Fruit fly (Drosophila melanogaster) whole organism, embryonic: ENCODE measurements around the gene CG42305.

Source experiments
- CG10209 ChIP-seq: fragments of 200-800 bp; sonication (Bioruptor generic); optimal IDR thresholded peaks from 3 replicates; lab custom pipeline; 2017; ENCODE audit warnings: missing biosample characterization, mild to moderate bottlenecking, missing genetic modification characterization, missing genetic modification reagents
- CG11085 ChIP-seq: fragments of 200-800 bp; sonication (Bioruptor generic); IDR thresholded peaks from 2 replicates; pipeline ENCODE4 v1.3.6; 2022; ENCODE audit warnings: missing biosample characterization, missing genetic modification characterization
- CG13287 ChIP-seq: fragments of 200-800 bp; sonication (Bioruptor generic); IDR thresholded peaks from 2 replicates; pipeline ENCODE4 v1.3.6; 2022; ENCODE audit warnings: missing biosample characterization, missing genetic modification characterization; ENCODE audit not compliant: partially characterized antibody
- CG14441 ChIP-seq: fragments of 200-800 bp; sonication (Bioruptor generic); IDR thresholded peaks from 2 replicates; pipeline ENCODE4 v1.3.6; 2022; ENCODE audit warnings: missing biosample characterization, missing genetic modification characterization
- CG15073 ChIP-seq: fragments of 200-800 bp; sonication (Bioruptor generic); optimal IDR thresholded peaks from 2 replicates; lab custom pipeline; 2016; ENCODE audit warnings: missing biosample characterization, missing genetic modification characterization
- CG17802 ChIP-seq: fragments of 200-800 bp; sonication (Bioruptor generic); optimal IDR thresholded peaks from 2 replicates; lab custom pipeline; 2018; ENCODE audit warnings: missing biosample characterization, mild to moderate bottlenecking, missing genetic modification characterization, moderate library complexity
- CG2678 ChIP-seq: fragments of 200-800 bp; sonication (Bioruptor generic); optimal IDR thresholded peaks from 3 replicates; lab custom pipeline; 2019; ENCODE audit warnings: missing biosample characterization, mild to moderate bottlenecking, missing genetic modification characterization, moderate library complexity
- CG31365 ChIP-seq: fragments of 200-800 bp; sonication (Bioruptor generic); optimal IDR thresholded peaks from 2 replicates; lab custom pipeline; 2018; ENCODE audit warnings: missing biosample characterization, mild to moderate bottlenecking, missing genetic modification characterization
- CG4424 ChIP-seq: fragments of 200-800 bp; sonication (Bioruptor generic); optimal IDR thresholded peaks from 3 replicates; lab custom pipeline; 2016; ENCODE audit warnings: missing biosample characterization, missing genetic modification characterization
- CG5953 ChIP-seq: fragments of 200-800 bp; sonication (Bioruptor generic); IDR thresholded peaks from 2 replicates; pipeline ENCODE4 v1.3.6; 2022; ENCODE audit warnings: missing biosample characterization, missing genetic modification characterization
- CG6683 ChIP-seq: fragments of 200-800 bp; sonication (Bioruptor generic); optimal IDR thresholded peaks from 2 replicates; lab custom pipeline; 2017; ENCODE audit warnings: missing biosample characterization, mild to moderate bottlenecking, missing genetic modification characterization, missing genetic modification reagents
- CG6689 ChIP-seq: fragments of 200-800 bp; sonication (Bioruptor generic); IDR thresholded peaks from 2 replicates; pipeline ENCODE4 v1.3.6; 2022; ENCODE audit warnings: missing biosample characterization, missing genetic modification characterization
- CG7357 ChIP-seq: fragments of 200-800 bp; sonication (Bioruptor generic); IDR thresholded peaks from 3 replicates; pipeline ENCODE4 v1.3.6; 2022; ENCODE audit warnings: missing biosample characterization, missing genetic modification characterization
- CG8290 ChIP-seq, 3 experiments: fragments of 200-800 bp; sonication (Bioruptor generic); optimal IDR thresholded peaks; 2 replicates each; lab custom pipeline; 2016 to 2019; ENCODE audit warnings: missing biosample characterization in 3 of 3, missing genetic modification characterization in 3 of 3, mild to moderate bottlenecking in 2 of 3, moderate library complexity in 1 of 3
- CG8478 ChIP-seq: fragments of >200 bp; optimal IDR thresholded peaks from 2 replicates; lab custom pipeline; 2018
- CG9727 ChIP-seq: fragments of 200-800 bp; sonication (Bioruptor generic); optimal IDR thresholded peaks from 3 replicates; lab custom pipeline; 2017; ENCODE audit warnings: missing biosample characterization, mild to moderate bottlenecking, missing genetic modification characterization
- CG9797 ChIP-seq: fragments of 200-800 bp; sonication (Bioruptor generic); optimal IDR thresholded peaks from 3 replicates; lab custom pipeline; 2018; ENCODE audit warnings: missing biosample characterization, mild to moderate bottlenecking, missing genetic modification characterization
- CrebB ChIP-seq: fragments of 200-800 bp; sonication (Bioruptor generic); optimal IDR thresholded peaks from 3 replicates; lab custom pipeline; 2018; ENCODE audit warnings: missing biosample characterization, mild to moderate bottlenecking, missing genetic modification characterization
- ERR ChIP-seq: fragments of 200-800 bp; sonication (Bioruptor generic); optimal IDR thresholded peaks from 2 replicates; lab custom pipeline; 2016; ENCODE audit warnings: missing biosample characterization, missing genetic modification characterization
- Eip74EF ChIP-seq, 2 experiments: fragments of 200-800 bp in 1 of 2; fragments of >200 bp in 1 of 2; sonication (Bioruptor generic) in 1 of 2; optimal IDR thresholded peaks; 2 replicates each; lab custom pipeline; 2017 to 2019; ENCODE audit warnings: missing biosample characterization in 2 of 2, missing genetic modification characterization in 2 of 2, mild to moderate bottlenecking in 1 of 2, moderate library complexity in 1 of 2
- Fer1 ChIP-seq: fragments of 200-800 bp; sonication (Bioruptor generic); optimal IDR thresholded peaks from 2 replicates; lab custom pipeline; 2017; ENCODE audit warnings: missing biosample characterization, mild to moderate bottlenecking, missing genetic modification characterization
- GATAe ChIP-seq: fragments of 200-800 bp; sonication (Bioruptor generic); conservative IDR thresholded peaks from 2 replicates; pipeline ENCODE4 v1.3.6; 2022; ENCODE audit warnings: missing biosample characterization, missing genetic modification characterization
- Hmx ChIP-seq: fragments of 200-800 bp; sonication (Bioruptor generic); optimal IDR thresholded peaks from 2 replicates; lab custom pipeline; 2016; ENCODE audit warnings: missing biosample characterization, missing genetic modification characterization
- Meics ChIP-seq: fragments of 200-800 bp; sonication (Bioruptor generic); optimal IDR thresholded peaks from 2 replicates; lab custom pipeline; 2017; ENCODE audit warnings: missing biosample characterization, mild to moderate bottlenecking, missing genetic modification characterization
- NC2α ChIP-seq: fragments of 200-800 bp; sonication (Bioruptor generic); optimal IDR thresholded peaks from 2 replicates; lab custom pipeline; 2016; ENCODE audit warnings: missing biosample characterization, missing genetic modification characterization
- Neu2 ChIP-seq: fragments of 200-800 bp; sonication (Bioruptor generic); optimal IDR thresholded peaks from 3 replicates; lab custom pipeline; 2016; ENCODE audit warnings: missing biosample characterization, missing genetic modification characterization, borderline replicate concordance
- Nf-YA ChIP-seq: fragments of 200-800 bp; sonication (Bioruptor generic); IDR thresholded peaks from 2 replicates; pipeline ENCODE4 v1.3.6; 2022; ENCODE audit warnings: missing biosample characterization, missing genetic modification characterization
- Oli ChIP-seq: fragments of 200-800 bp; sonication (Bioruptor generic); optimal IDR thresholded peaks from 2 replicates; lab custom pipeline; 2018; ENCODE audit warnings: missing biosample characterization, mild to moderate bottlenecking, missing genetic modification characterization, moderate library complexity
- Tbp ChIP-seq: fragments of >200 bp; optimal IDR thresholded peaks from 2 replicates; lab custom pipeline; 2018; ENCODE audit warnings: missing biosample characterization, missing genetic modification characterization
- ato ChIP-seq: fragments of 200-800 bp; sonication (Bioruptor generic); IDR thresholded peaks from 2 replicates; pipeline ENCODE4 v1.3.6; 2022; ENCODE audit warnings: missing biosample characterization, missing genetic modification characterization; ENCODE audit not compliant: partially characterized antibody
- caup ChIP-seq: fragments of 200-800 bp; sonication (Bioruptor generic); optimal IDR thresholded peaks from 3 replicates; lab custom pipeline; 2017; ENCODE audit warnings: missing biosample characterization, mild to moderate bottlenecking, missing genetic modification characterization, moderate library complexity; ENCODE audit not compliant: severe bottlenecking
- cg ChIP-seq: fragments of 200-800 bp; sonication (Bioruptor generic); optimal IDR thresholded peaks from 3 replicates; lab custom pipeline; 2019; ENCODE audit warnings: missing biosample characterization, mild to moderate bottlenecking, missing genetic modification characterization, moderate library complexity
- chinmo ChIP-seq: fragments of 200-800 bp; sonication (Bioruptor generic); IDR thresholded peaks from 4 replicates; pipeline ENCODE4 v1.3.6; 2022; ENCODE audit warnings: missing biosample characterization, missing genetic modification characterization; ENCODE audit not compliant: partially characterized antibody
- chn ChIP-seq: fragments of 200-800 bp; sonication (Bioruptor generic); optimal IDR thresholded peaks from 2 replicates; lab custom pipeline; 2016; ENCODE audit warnings: missing biosample characterization, missing genetic modification characterization
- crc ChIP-seq: fragments of 200-800 bp; sonication (Bioruptor generic); optimal IDR thresholded peaks from 2 replicates; lab custom pipeline; 2016; ENCODE audit warnings: missing biosample characterization, missing genetic modification characterization
- croc ChIP-seq: fragments of 200-800 bp; sonication (Bioruptor generic); conservative IDR thresholded peaks from 3 replicates; pipeline ENCODE4 v1.3.6; 2022; ENCODE audit warnings: missing biosample characterization, missing genetic modification characterization
- crp ChIP-seq, 2 experiments: fragments of 200-800 bp; sonication (Bioruptor generic); optimal IDR thresholded peaks; 2 replicates in 1 of 2; 3 replicates in 1 of 2; lab custom pipeline; 2017; ENCODE audit warnings: missing biosample characterization in 2 of 2, missing genetic modification characterization in 2 of 2, mild to moderate bottlenecking in 1 of 2, moderate library complexity in 1 of 2
- dpn ChIP-seq, 2 experiments: fragments of 200-800 bp; sonication (Bioruptor generic); optimal IDR thresholded peaks; 3 replicates each; lab custom pipeline; 2016; ENCODE audit warnings: missing biosample characterization in 2 of 2, missing genetic modification characterization in 2 of 2
- eyg ChIP-seq: fragments of 200-800 bp; sonication (Bioruptor generic); optimal IDR thresholded peaks from 3 replicates; lab custom pipeline; 2016; ENCODE audit warnings: missing biosample characterization, missing genetic modification characterization
- ftz-f1 ChIP-seq: fragments of 200-800 bp; sonication (Bioruptor generic); optimal IDR thresholded peaks from 2 replicates; lab custom pipeline; 2016; ENCODE audit warnings: missing biosample characterization, missing genetic modification characterization
- grn ChIP-seq: fragments of 200-800 bp; sonication (Bioruptor generic); optimal IDR thresholded peaks from 3 replicates; lab custom pipeline; 2017; ENCODE audit warnings: missing biosample characterization, missing genetic modification characterization
- gsb ChIP-seq: fragments of 200-800 bp; sonication (Bioruptor generic); IDR thresholded peaks from 2 replicates; pipeline ENCODE4 v1.3.6; 2022; ENCODE audit warnings: missing biosample characterization, missing genetic modification characterization
- hkb ChIP-seq, 2 experiments: fragments of 200-800 bp in 1 of 2; fragments of >200 bp in 1 of 2; sonication (Bioruptor generic) in 1 of 2; IDR thresholded peaks in 1 of 2; optimal IDR thresholded peaks in 1 of 2; 2 replicates each; pipeline versions ENCODE4 v1.3.6 to Lab custom; 2017 to 2022; ENCODE audit warnings: missing biosample characterization in 1 of 2, missing genetic modification characterization in 1 of 2
- inv ChIP-seq: fragments of 200-800 bp; sonication (Bioruptor generic); IDR thresholded peaks from 2 replicates; pipeline ENCODE4 v1.3.6; 2022; ENCODE audit warnings: missing biosample characterization, missing genetic modification characterization; ENCODE audit not compliant: partially characterized antibody
- lab ChIP-seq: fragments of 200-800 bp; sonication (Bioruptor generic); optimal IDR thresholded peaks from 3 replicates; lab custom pipeline; 2017; ENCODE audit warnings: missing biosample characterization, missing genetic modification characterization, mild to moderate bottlenecking, moderate library complexity, missing genetic modification reagents
- nmo ChIP-seq: fragments of 200-800 bp; sonication (Bioruptor generic); optimal IDR thresholded peaks from 2 replicates; lab custom pipeline; 2018; ENCODE audit warnings: missing biosample characterization, mild to moderate bottlenecking, missing genetic modification characterization, moderate library complexity
- rib ChIP-seq: fragments of 200-800 bp; sonication (Bioruptor generic); IDR thresholded peaks from 2 replicates; pipeline ENCODE4 v1.3.6; 2022; ENCODE audit warnings: missing biosample characterization, missing genetic modification characterization
- toy ChIP-seq: fragments of 200-800 bp; sonication (Bioruptor generic); IDR thresholded peaks from 2 replicates; pipeline ENCODE4 v1.3.6; 2022; ENCODE audit warnings: missing biosample characterization, missing genetic modification characterization
- twi ChIP-seq: fragments of 200-800 bp; optimal IDR thresholded peaks from 2 replicates; lab custom pipeline; 2019; ENCODE audit warnings: missing biosample characterization, mild to moderate bottlenecking, missing genetic modification characterization, moderate library complexity

CG42305 gene

DNA sequence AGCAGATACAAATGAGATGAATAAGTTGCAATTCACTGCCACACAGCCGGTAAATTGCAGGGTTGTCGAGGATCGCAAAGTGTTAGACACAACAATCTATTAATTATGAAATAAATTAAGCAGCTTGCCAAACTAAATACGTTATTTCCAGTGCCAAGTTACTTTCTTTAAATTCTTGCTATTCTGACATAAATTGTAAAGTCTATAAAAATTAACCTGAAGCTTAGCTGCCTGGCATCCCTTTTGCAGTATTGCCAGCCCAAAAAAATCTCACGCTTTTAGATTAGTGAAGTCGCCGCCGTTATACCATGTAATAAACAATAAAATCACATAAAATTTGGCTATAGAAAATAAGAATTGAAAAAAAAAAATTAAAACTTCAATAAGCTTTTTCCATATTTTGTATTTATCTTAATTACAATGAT lies 45.2 kb downstream of the CG42305 start (continued):
- peak; percentile 50 for TF ChIP-seq CG8290 (GFP tag; optimal IDR thresholded peaks at IDR 0.05; lab: Kevin White, UChicago)
- peak; percentile 80 to 92 for TF ChIP-seq CG8290 (tag; optimal IDR thresholded peaks at IDR 0.05; lab: Kevin White, UChicago)
- no peak for TF ChIP-seq inv (GFP tag; lab: Robert Waterston, UW)
- peak; percentile 91 for TF ChIP-seq CG10209 (GFP tag; lab: Kevin White, UChicago)
- peak; percentile 91 for TF ChIP-seq Nf-YA (GFP tag; lab: Robert Waterston, UW)
- peak; percentile 72 for TF ChIP-seq CG17802 (tag; lab: Kevin White, UChicago)
- peak in 1 of 2 experiments; percentile 71 for TF ChIP-seq crp (GFP tag; optimal IDR thresholded peaks at IDR 0.05; lab: Kevin White, UChicago)
- TF ChIP-seq gsb (GFP tag; lab: Robert Waterston, UW), result peak; percentile 82
- TF ChIP-seq caup (GFP tag; lab: Kevin White, UChicago), result peak; percentile 83
- peak; percentile 61 for TF ChIP-seq eyg (GFP tag; lab: Kevin White, UChicago)
- peak; percentile 51 for TF ChIP-seq CG15073
- peak; percentile 8 for TF ChIP-seq grn (GFP tag; lab: Kevin White, UChicago)
- TF ChIP-seq CG9727 (GFP tag; lab: Kevin White, UChicago), result peak; percentile 69
- TF ChIP-seq CG8478 (lab: Kevin White, UChicago), result no peak
- peak; percentile 89 for TF ChIP-seq CG4424
- no peak for TF ChIP-seq hkb (optimal IDR thresholded peaks at IDR 0.05; lab: Kevin White, UChicago)
- TF ChIP-seq hkb (GFP tag; IDR thresholded peaks at IDR 0.05; lab: Robert Waterston, UW), result peak; percentile 92
- peak; percentile 95 for TF ChIP-seq lab (GFP tag; lab: Kevin White, UChicago)
- peak; percentile 70 for TF ChIP-seq CG31365
- peak; percentile 95 for TF ChIP-seq CG2678
- no peak for TF ChIP-seq Tbp (GFP tag; lab: Kevin White, UChicago)
- TF ChIP-seq CG6683, result peak; percentile 76
- no peak for TF ChIP-seq ftz-f1 (GFP tag; lab: Kevin White, UChicago)
- TF ChIP-seq CG6689 (GFP tag; lab: Robert Waterston, UW), result peak; percentile 92
- peak; percentile 78 for TF ChIP-seq GATAe (GFP tag; lab: Robert Waterston, UW)
- TF ChIP-seq NC2α (GFP tag; lab: Kevin White, UChicago), result peak; percentile 75
- peak; percentile 71 for TF ChIP-seq CG5953 (GFP tag; lab: Robert Waterston, UW)
- no peak for TF ChIP-seq ato
- peak; percentile 83 for TF ChIP-seq CG11085 (GFP tag; lab: Robert Waterston, UW)
- peak; percentile 54 for TF ChIP-seq ERR (GFP tag; lab: Kevin White, UChicago)
- TF ChIP-seq CG9797, result peak; percentile 0
- no peak for TF ChIP-seq Eip74EF (GFP tag; optimal IDR thresholded peaks at IDR 0.05; lab: Kevin White, UChicago)
- TF ChIP-seq Neu2 (GFP tag; lab: Kevin White, UChicago), result no peak
- TF ChIP-seq Hmx (GFP tag; lab: Kevin White, UChicago), result peak; percentile 75
- TF ChIP-seq rib (GFP tag; lab: Robert Waterston, UW), result peak; percentile 59; the same call in 1 of the 2 replicates
- TF ChIP-seq Fer1, result peak; percentile 92
- peak; percentile 93 for TF ChIP-seq Oli
- peak; percentile 91 for TF ChIP-seq Meics
- peak; percentile 88 to 92 for TF ChIP-seq dpn (GFP tag; optimal IDR thresholded peaks at IDR 0.05; lab: Kevin White, UChicago)
- peak; percentile 80 for TF ChIP-seq croc (GFP tag; lab: Robert Waterston, UW)
- TF ChIP-seq twi (tag; lab: Kevin White, UChicago), result peak; percentile 87
- no peak for TF ChIP-seq cg
- TF ChIP-seq nmo (GFP tag; lab: Kevin White, UChicago), result peak; percentile 82
- TF ChIP-seq crc (GFP tag; lab: Kevin White, UChicago), result peak; percentile 85
- peak; percentile 94 for TF ChIP-seq chn (GFP tag; lab: Kevin White, UChicago)
- TF ChIP-seq CrebB (tag; lab: Kevin White, UChicago), result peak; percentile 81
- TF ChIP-seq CG14441 (GFP tag; lab: Robert Waterston, UW), result peak; percentile 93
- peak; percentile 79 for TF ChIP-seq toy
- peak; percentile 81 for TF ChIP-seq CG7357 (GFP tag; lab: Robert Waterston, UW)
- TF ChIP-seq CG13287 (GFP tag; lab: Robert Waterston, UW), result peak; percentile 54
- no peak for TF ChIP-seq chinmo (GFP tag; lab: Robert Waterston, UW)
